Fruit fly (Drosophila melanogaster): ENCODE results near the gene Archease.

Archease gene

DNA sequence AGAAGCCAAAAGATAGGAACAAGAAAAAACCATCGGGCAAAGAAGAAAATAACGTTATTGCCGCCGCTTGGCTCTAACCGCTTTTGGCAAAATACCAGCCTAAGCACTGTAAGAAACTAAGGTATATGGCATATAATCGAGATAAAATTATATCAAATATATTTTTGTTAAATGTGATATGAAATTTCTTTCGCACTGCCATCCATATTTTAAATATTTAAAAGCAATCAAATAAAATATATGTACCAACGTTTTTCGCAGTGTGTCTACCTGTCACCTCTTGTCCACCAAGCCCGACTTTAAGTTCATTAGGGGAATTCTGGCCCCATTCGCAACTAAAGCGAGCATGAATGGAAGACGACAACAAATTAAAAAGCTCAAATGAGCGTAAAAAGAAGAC lies 35.0 kb downstream of the Archease start (continued):
- peak; percentile 85 for TF ChIP-seq gem (tag; optimal IDR thresholded peaks at IDR 0.05)
- peak; percentile 91 for TF ChIP-seq Ets65A (GFP tag)
- peak; percentile 30 for TF ChIP-seq CG10543 (GFP tag; optimal IDR thresholded peaks at IDR 0.05)
- no peak for TF ChIP-seq Nf-YC (tag; optimal IDR thresholded peaks at IDR 0.05)
- peak; percentile 83 for TF ChIP-seq CG15269 (tag; optimal IDR thresholded peaks at IDR 0.05)
- TF ChIP-seq CG17802 (tag; optimal IDR thresholded peaks at IDR 0.05) = no peak
- no peak for TF ChIP-seq mld (GFP tag; IDR thresholded peaks at IDR 0.05; ENCODE audit: partially characterized antibody)
- peak; percentile 5 for TF ChIP-seq TFAM (GFP tag; optimal IDR thresholded peaks at IDR 0.05)
- no peak for TF ChIP-seq nerfin-2 (GFP tag; IDR thresholded peaks at IDR 0.05; ENCODE audit: partially characterized antibody)
- peak; percentile 79 for TF ChIP-seq CG12391 (tag; optimal IDR thresholded peaks at IDR 0.05)
- no peak for TF ChIP-seq CG3726 (GFP tag; IDR thresholded peaks at IDR 0.05)
- TF ChIP-seq Hr78 (GFP tag; optimal IDR thresholded peaks at IDR 0.05) = no peak
- TF ChIP-seq sima (GFP tag; optimal IDR thresholded peaks at IDR 0.05) = no peak
- no peak for TF ChIP-seq CG18011 (GFP tag; optimal IDR thresholded peaks at IDR 0.05)
- peak; percentile 82 for TF ChIP-seq lab (GFP tag; optimal IDR thresholded peaks at IDR 0.05)
- TF ChIP-seq br (optimal IDR thresholded peaks at IDR 0.05) = no peak
- TF ChIP-seq CG32772 (GFP tag; IDR thresholded peaks at IDR 0.05) = peak; percentile 50; the same call in 1 of the 2 replicates
- TF ChIP-seq Abd-B (GFP tag; optimal IDR thresholded peaks at IDR 0.05) = peak; percentile 62
- no peak for TF ChIP-seq emc (GFP tag; optimal IDR thresholded peaks at IDR 0.05)
- TF ChIP-seq CG17829 (tag; optimal IDR thresholded peaks at IDR 0.05) = peak; percentile 70
- peak; percentile 36; the same call in 1 of the 3 replicates for TF ChIP-seq croc (GFP tag; conservative IDR thresholded peaks at IDR 0.05)
- TF ChIP-seq CG7928 (GFP tag; optimal IDR thresholded peaks at IDR 0.05) = no peak
- TF ChIP-seq CG14014 (GFP tag; IDR thresholded peaks at IDR 0.05) = peak; percentile 79
- no peak for TF ChIP-seq CG43689 (GFP tag; IDR thresholded peaks at IDR 0.05)
- no peak for TF ChIP-seq ash1 (GFP tag; optimal IDR thresholded peaks at IDR 0.05)
- TF ChIP-seq CG9437 (GFP tag; optimal IDR thresholded peaks at IDR 0.05) = peak; percentile 46
- no peak for TF ChIP-seq CG34376 (GFP tag; optimal IDR thresholded peaks at IDR 0.05)
- TF ChIP-seq CG16815 (GFP tag; optimal IDR thresholded peaks at IDR 0.05) = peak; percentile 37
- TF ChIP-seq CG17612 (GFP tag; IDR thresholded peaks at IDR 0.05) = 0 out of 2 replicates have a peak, but pooled peaks have one; percentile 29
- peak; percentile 29 for TF ChIP-seq ATbp (GFP tag; optimal IDR thresholded peaks at IDR 0.05)
- TF ChIP-seq ems (GFP tag; optimal IDR thresholded peaks at IDR 0.05) = peak; percentile 45
- TF ChIP-seq CG17359 (tag; optimal IDR thresholded peaks at IDR 0.05) = peak; percentile 68
- TF ChIP-seq disco-r (GFP tag; optimal IDR thresholded peaks at IDR 0.05) = no peak
- no peak for TF ChIP-seq Gsc (GFP tag; IDR thresholded peaks at IDR 0.05)
- TF ChIP-seq PHDP (tag; optimal IDR thresholded peaks at IDR 0.05) = peak; percentile 79
- TF ChIP-seq ato (GFP tag; IDR thresholded peaks at IDR 0.05; ENCODE audit: partially characterized antibody) = no peak
- TF ChIP-seq CG1792 (GFP tag; optimal IDR thresholded peaks at IDR 0.05) = no peak
- peak; percentile 15 for TF ChIP-seq CG1529 (GFP tag; optimal IDR thresholded peaks at IDR 0.05)
- TF ChIP-seq NC2α (GFP tag; optimal IDR thresholded peaks at IDR 0.05) = no peak
- peak; percentile 44; the same call in 1 of the 3 replicates for TF ChIP-seq zfh1 (GFP tag; IDR thresholded peaks at IDR 0.05)
- no peak for TF ChIP-seq Neu2 (GFP tag; optimal IDR thresholded peaks at IDR 0.05; ENCODE audit: borderline replicate concordance)
- TF ChIP-seq HLH54F (GFP tag; optimal IDR thresholded peaks at IDR 0.05) = no peak
- peak; percentile 74 for TF ChIP-seq ara (GFP tag; IDR thresholded peaks at IDR 0.05)
- no peak for TF ChIP-seq CG17186 (GFP tag; optimal IDR thresholded peaks at IDR 0.05)
- peak; percentile 12 for TF ChIP-seq CG6854 (GFP tag; optimal IDR thresholded peaks at IDR 0.05)
- TF ChIP-seq Pdp1 (GFP tag; optimal IDR thresholded peaks at IDR 0.05) = peak; percentile 48 to 57
- TF ChIP-seq Rfx (GFP tag; IDR thresholded peaks at IDR 0.05) = peak; percentile 85
- TF ChIP-seq Hr3 (GFP tag; optimal IDR thresholded peaks at IDR 0.05) = peak; percentile 53
- peak; percentile 58 for TF ChIP-seq CG14710 (tag; optimal IDR thresholded peaks at IDR 0.05)
- no peak for TF ChIP-seq Sry-δ (GFP tag; optimal IDR thresholded peaks at IDR 0.05)
